Fruit fly (Drosophila melanogaster) whole organism, prepupa: Measurements from ENCODE around the gene CG9451.

ENCODE experiments used
- Blimp-1 ChIP-seq: fragments of 200-800 bp; sonication (Bioruptor generic); optimal IDR thresholded peaks from 3 replicates; lab custom pipeline; 2017; ENCODE audit warnings: missing biosample characterization, missing genetic modification characterization, mild to moderate bottlenecking, moderate library complexity, missing genetic modification reagents
- CG10631 ChIP-seq: fragments of 200-800 bp; sonication (Bioruptor generic); optimal IDR thresholded peaks from 2 replicates; lab custom pipeline; 2016; ENCODE audit warnings: missing biosample characterization, missing genetic modification characterization
- CG10669 ChIP-seq: fragments of 200-800 bp; sonication (Bioruptor generic); optimal IDR thresholded peaks from 3 replicates; lab custom pipeline; 2018; ENCODE audit warnings: missing biosample characterization, mild to moderate bottlenecking, missing genetic modification characterization, moderate library complexity
- CG11902 ChIP-seq: fragments of 200-800 bp; sonication (Bioruptor generic); optimal IDR thresholded peaks from 3 replicates; lab custom pipeline; 2016; ENCODE audit warnings: missing biosample characterization, missing genetic modification characterization
- CG15336 ChIP-seq: fragments of 200-800 bp; sonication (Bioruptor generic); IDR thresholded peaks from 2 replicates; pipeline ENCODE4 v1.3.6; 2022; ENCODE audit warnings: missing biosample characterization, missing genetic modification characterization
- CG1621 ChIP-seq: fragments of 200-800 bp; sonication (Bioruptor generic); optimal IDR thresholded peaks from 3 replicates; lab custom pipeline; 2018; ENCODE audit warnings: missing biosample characterization, mild to moderate bottlenecking, missing genetic modification characterization
- CG16779 ChIP-seq: fragments of 200-800 bp; sonication (Bioruptor generic); optimal IDR thresholded peaks from 3 replicates; lab custom pipeline; 2017; ENCODE audit warnings: missing biosample characterization, mild to moderate bottlenecking, missing genetic modification characterization
- CG3032 ChIP-seq: fragments of 200-800 bp; optimal IDR thresholded peaks from 2 replicates; lab custom pipeline; 2019; ENCODE audit warnings: missing biosample characterization, mild to moderate bottlenecking, missing genetic modification characterization, moderate library complexity
- CG31627 ChIP-seq: fragments of 200-800 bp; sonication (Bioruptor generic); optimal IDR thresholded peaks from 3 replicates; lab custom pipeline; 2016; ENCODE audit warnings: missing biosample characterization, missing genetic modification characterization
- CG32006 ChIP-seq: fragments of 200-800 bp; sonication (Bioruptor generic); optimal IDR thresholded peaks from 3 replicates; lab custom pipeline; 2017; ENCODE audit warnings: missing biosample characterization, mild to moderate bottlenecking, missing genetic modification characterization
- CG34406 ChIP-seq: fragments of 200-800 bp; sonication (Bioruptor generic); optimal IDR thresholded peaks from 3 replicates; lab custom pipeline; 2016; ENCODE audit warnings: missing biosample characterization, missing genetic modification characterization
- CG6163 ChIP-seq: fragments of 200-800 bp; sonication (Bioruptor generic); IDR thresholded peaks from 3 replicates; pipeline ENCODE4 v1.3.6; 2022; ENCODE audit warnings: missing biosample characterization, missing genetic modification characterization
- CG6276 ChIP-seq: fragments of 200-800 bp; sonication (Bioruptor generic); optimal IDR thresholded peaks from 2 replicates; lab custom pipeline; 2017; ENCODE audit warnings: missing biosample characterization, mild to moderate bottlenecking, missing genetic modification characterization
- CG6792 ChIP-seq: fragments of 200-800 bp; sonication (Bioruptor generic); optimal IDR thresholded peaks from 3 replicates; lab custom pipeline; 2016; ENCODE audit warnings: missing biosample characterization, missing genetic modification characterization
- CG6808 ChIP-seq: fragments of 200-800 bp; sonication (Bioruptor generic); optimal IDR thresholded peaks from 3 replicates; lab custom pipeline; 2017; ENCODE audit warnings: missing biosample characterization, missing genetic modification characterization, mild to moderate bottlenecking, moderate library complexity, missing genetic modification reagents
- CG6854 ChIP-seq: fragments of 200-800 bp; sonication (Bioruptor generic); optimal IDR thresholded peaks from 2 replicates; lab custom pipeline; 2017; ENCODE audit warnings: missing biosample characterization, mild to moderate bottlenecking, missing genetic modification characterization
- CG7368 ChIP-seq: fragments of 200-800 bp; sonication (Bioruptor generic); optimal IDR thresholded peaks from 3 replicates; lab custom pipeline; 2016; ENCODE audit warnings: missing biosample characterization, missing genetic modification characterization
- CG8319 ChIP-seq: fragments of 200-800 bp; sonication (Bioruptor generic); optimal IDR thresholded peaks from 3 replicates; lab custom pipeline; 2016; ENCODE audit warnings: missing biosample characterization, missing genetic modification characterization
- CG8632 ChIP-seq: fragments of 200-800 bp; sonication (Bioruptor generic); optimal IDR thresholded peaks from 3 replicates; lab custom pipeline; 2016; ENCODE audit warnings: missing biosample characterization, missing genetic modification characterization
- CG9139 ChIP-seq: fragments of 200-800 bp; sonication (Bioruptor generic); optimal IDR thresholded peaks from 3 replicates; lab custom pipeline; 2017; ENCODE audit warnings: missing biosample characterization, mild to moderate bottlenecking, missing genetic modification characterization
- Eip93F ChIP-seq: fragments of 200-800 bp; sonication (Bioruptor generic); optimal IDR thresholded peaks from 2 replicates; lab custom pipeline; 2016; ENCODE audit warnings: missing biosample characterization, mild to moderate bottlenecking, missing genetic modification characterization
- Gug ChIP-seq: fragments of 200-800 bp; sonication (Bioruptor generic); IDR thresholded peaks from 2 replicates; pipeline ENCODE4 v1.3.6; 2022; ENCODE audit warnings: missing biosample characterization, missing genetic modification characterization
- Hr38 ChIP-seq: sonication (Bioruptor generic); optimal IDR thresholded peaks from 2 replicates; lab custom pipeline; 2016; ENCODE audit warnings: missing biosample characterization, missing genetic modification characterization
- Hr39 ChIP-seq: fragments of 200-800 bp; sonication (Bioruptor generic); optimal IDR thresholded peaks from 2 replicates; lab custom pipeline; 2016; ENCODE audit warnings: missing biosample characterization, missing genetic modification characterization
- Hr4 ChIP-seq: fragments of 200-800 bp; sonication (Bioruptor generic); optimal IDR thresholded peaks from 3 replicates; lab custom pipeline; 2016; ENCODE audit warnings: missing biosample characterization, missing genetic modification characterization
- Lpt ChIP-seq: fragments of 200-800 bp; sonication (Bioruptor generic); optimal IDR thresholded peaks from 3 replicates; lab custom pipeline; 2016; ENCODE audit warnings: missing biosample characterization, missing genetic modification characterization
- Met ChIP-seq: fragments of 200-800 bp; sonication (Bioruptor generic); optimal IDR thresholded peaks from 3 replicates; lab custom pipeline; 2016; ENCODE audit warnings: missing biosample characterization, missing genetic modification characterization
- OdsH ChIP-seq: fragments of 200-800 bp; sonication (Bioruptor generic); optimal IDR thresholded peaks from 3 replicates; lab custom pipeline; 2016; ENCODE audit warnings: missing biosample characterization, missing genetic modification characterization
- Smox ChIP-seq: fragments of 200-800 bp; sonication (Bioruptor generic); optimal IDR thresholded peaks from 3 replicates; lab custom pipeline; 2016; ENCODE audit warnings: missing biosample characterization, missing genetic modification characterization
- Sox102F ChIP-seq: fragments of 200-800 bp; sonication (Bioruptor generic); optimal IDR thresholded peaks from 2 replicates; lab custom pipeline; 2016; ENCODE audit warnings: missing biosample characterization, mild to moderate bottlenecking, missing genetic modification characterization
- Sox14 ChIP-seq: fragments of 200-800 bp; sonication (Bioruptor generic); optimal IDR thresholded peaks from 3 replicates; lab custom pipeline; 2016; ENCODE audit warnings: missing biosample characterization, missing genetic modification characterization
- acj6 ChIP-seq: fragments of 200-800 bp; sonication (Bioruptor generic); optimal IDR thresholded peaks from 3 replicates; lab custom pipeline; 2016; ENCODE audit warnings: missing biosample characterization, missing genetic modification characterization
- cyc ChIP-seq: fragments of 200-800 bp; sonication (Bioruptor generic); optimal IDR thresholded peaks from 3 replicates; lab custom pipeline; 2016; ENCODE audit warnings: missing biosample characterization, missing genetic modification characterization
- dsx ChIP-seq: fragments of 200-800 bp; optimal IDR thresholded peaks from 3 replicates; lab custom pipeline; 2019; ENCODE audit warnings: missing biosample characterization, mild to moderate bottlenecking, missing genetic modification characterization, moderate library complexity; ENCODE audit not compliant: poor library complexity, severe bottlenecking
- eg ChIP-seq: fragments of 200-800 bp; sonication (Bioruptor generic); IDR thresholded peaks from 3 replicates; pipeline ENCODE4 v1.3.6; 2022; ENCODE audit warnings: missing biosample characterization, missing genetic modification characterization
- esn ChIP-seq: fragments of 200-800 bp; sonication (Bioruptor generic); optimal IDR thresholded peaks from 2 replicates; lab custom pipeline; 2016; ENCODE audit warnings: missing biosample characterization, mild to moderate bottlenecking, missing genetic modification characterization, moderate library complexity
- fd85E ChIP-seq: fragments of 200-800 bp; sonication (Bioruptor generic); optimal IDR thresholded peaks from 3 replicates; lab custom pipeline; 2016; ENCODE audit warnings: missing biosample characterization, missing genetic modification characterization
- fkh ChIP-seq: fragments of 200-800 bp; sonication (Bioruptor generic); optimal IDR thresholded peaks from 3 replicates; lab custom pipeline; 2017; ENCODE audit warnings: missing biosample characterization, mild to moderate bottlenecking, missing genetic modification characterization, moderate library complexity
- lz ChIP-seq: fragments of 200-800 bp; sonication (Bioruptor generic); optimal IDR thresholded peaks from 3 replicates; lab custom pipeline; 2016; ENCODE audit warnings: missing biosample characterization, missing genetic modification characterization
- pdm3 ChIP-seq: fragments of 200-800 bp; sonication (Bioruptor generic); optimal IDR thresholded peaks from 3 replicates; lab custom pipeline; 2016; ENCODE audit warnings: missing biosample characterization, missing genetic modification characterization
- salr ChIP-seq, 2 experiments: fragments of 200-800 bp; sonication (Bioruptor generic); optimal IDR thresholded peaks; 3 replicates each; lab custom pipeline; 2016 to 2018; ENCODE audit warnings: missing biosample characterization in 2 of 2, missing genetic modification characterization in 2 of 2, mild to moderate bottlenecking in 1 of 2
- spab ChIP-seq: fragments of 200-800 bp; sonication (Bioruptor generic); optimal IDR thresholded peaks from 2 replicates; lab custom pipeline; 2017; ENCODE audit warnings: missing biosample characterization, mild to moderate bottlenecking, missing genetic modification characterization, missing genetic modification reagents
- ss ChIP-seq, 2 experiments: fragments of 200-800 bp; sonication (Bioruptor generic); optimal IDR thresholded peaks; 2 replicates in 1 of 2; 3 replicates in 1 of 2; lab custom pipeline; 2017 to 2018; ENCODE audit warnings: mild to moderate bottlenecking in 2 of 2, missing biosample characterization in 2 of 2, missing genetic modification characterization in 2 of 2, moderate library complexity in 1 of 2
- topi ChIP-seq: fragments of 200-800 bp; sonication (Bioruptor generic); optimal IDR thresholded peaks from 3 replicates; lab custom pipeline; 2016; ENCODE audit warnings: missing biosample characterization, missing genetic modification characterization
- vri ChIP-seq: fragments of 200-800 bp; sonication (Bioruptor generic); optimal IDR thresholded peaks from 3 replicates; lab custom pipeline; 2016; ENCODE audit warnings: missing biosample characterization, mild to moderate bottlenecking, missing genetic modification characterization

CG9451 gene

DNA sequence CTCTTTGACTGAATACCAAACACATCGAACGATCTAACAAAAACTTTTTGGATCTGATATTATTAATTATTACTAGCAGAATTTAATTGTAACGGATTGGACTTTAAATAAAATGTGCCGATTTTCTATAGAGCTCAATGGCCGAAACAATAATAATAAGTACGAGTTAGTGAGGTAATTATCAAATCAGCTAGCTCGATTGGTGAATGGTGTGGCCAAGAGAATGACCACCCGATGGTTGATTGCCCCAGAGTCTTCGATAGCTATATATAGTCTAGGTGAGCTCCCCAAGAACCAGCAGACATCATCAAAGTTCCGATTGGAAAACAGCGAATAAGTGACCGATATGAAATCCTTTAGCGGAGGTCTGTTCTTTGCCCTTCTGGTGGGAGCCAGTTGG is 18.8 kb upstream of the CG9451 start, which contains the start of gene Cpr76Bb:
TSS of gene Cpr76Bb (plus strand) at position 301 of the 400 bp plus-strand sequence.
- TF ChIP-seq CG10631 (GFP tag; lab: Kevin White, UChicago) (no peak), salr (GFP tag; optimal IDR thresholded peaks at IDR 0.05; lab: Kevin White, UChicago) (no peak), CG31627 (GFP tag; lab: Kevin White, UChicago) (no peak)

DNA sequence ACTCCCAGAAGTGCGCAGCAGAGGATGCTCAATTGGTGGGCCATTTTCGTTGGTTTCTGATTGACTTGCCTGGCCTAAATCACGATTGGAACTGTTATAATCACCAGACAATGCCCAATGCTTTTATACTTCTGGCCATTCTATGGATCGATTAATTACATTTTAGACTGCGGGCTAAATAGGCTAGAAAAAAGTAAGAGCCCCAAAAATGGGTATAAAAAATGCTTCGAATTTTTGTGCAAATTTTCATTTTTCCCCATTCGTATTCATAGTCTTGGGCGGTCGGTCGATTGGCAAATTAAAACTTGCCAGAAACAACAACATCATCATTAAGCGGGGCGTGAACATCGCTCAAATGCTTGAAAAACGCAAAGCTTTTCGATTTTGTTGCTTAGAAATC is 17.6 kb upstream of the CG9451 start, which contains the start of gene Cpr76Ba:
TSS of gene Cpr76Ba (minus strand) at position 101 of the 400 bp plus-strand sequence.
- TF ChIP-seq esn (GFP tag; lab: Kevin White, UChicago) (no peak), Hr38 (GFP tag; lab: Kevin White, UChicago) (no peak), Sox102F (GFP tag; lab: Kevin White, UChicago) (no peak), fkh (GFP tag; lab: Kevin White, UChicago) (no peak), CG1621 (tag; lab: Kevin White, UChicago) (no peak), CG10669 (no peak), CG6854 (no peak), CG11902 (GFP tag; lab: Kevin White, UChicago) (no peak), CG9139 (GFP tag; lab: Kevin White, UChicago) (no peak), Lpt (GFP tag; lab: Kevin White, UChicago) (no peak), ss (GFP tag; optimal IDR thresholded peaks at IDR 0.05; lab: Kevin White, UChicago) (no peak), Gug (GFP tag; lab: Robert Waterston, UW) (no peak), CG8632 (GFP tag; lab: Kevin White, UChicago) (no peak)

DNA sequence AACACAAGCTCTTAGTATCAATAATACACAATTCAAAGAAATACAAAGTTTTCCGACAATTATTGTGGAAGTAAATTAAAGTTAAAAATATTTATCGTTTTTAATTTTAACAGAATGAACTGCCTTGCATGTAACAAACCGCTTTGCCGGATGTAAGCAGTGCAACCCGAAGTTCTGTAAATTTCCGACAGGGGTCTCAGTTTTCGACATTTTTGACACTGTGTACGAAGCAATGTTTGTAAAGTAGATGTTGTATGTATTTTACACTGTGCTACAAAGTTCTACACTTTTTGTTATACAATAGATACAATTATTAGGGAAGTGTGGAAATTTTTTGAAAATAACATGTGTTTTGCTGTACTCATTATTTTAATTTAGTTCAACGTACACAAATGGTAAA is 15.9 kb upstream of the CG9451 start:
- TF ChIP-seq Lpt (GFP tag; lab: Kevin White, UChicago), result no peak
- TF ChIP-seq vri (GFP tag; lab: Kevin White, UChicago), result no peak
- peak; percentile 36 for TF ChIP-seq Met (GFP tag; lab: Kevin White, UChicago)
- no peak for TF ChIP-seq CG3032 (tag; lab: Kevin White, UChicago)
- peak; percentile 82 for TF ChIP-seq cyc (GFP tag; lab: Kevin White, UChicago)
- peak; percentile 85 for TF ChIP-seq CG6163
- TF ChIP-seq CG7368 (GFP tag; lab: Kevin White, UChicago), result peak; percentile 55
- TF ChIP-seq CG31627 (GFP tag; lab: Kevin White, UChicago), result peak; percentile 75
- TF ChIP-seq CG6854, result no peak
- peak; percentile 75 for TF ChIP-seq eg
- TF ChIP-seq acj6 (GFP tag; lab: Kevin White, UChicago), result peak; percentile 40
- TF ChIP-seq CG6808 (GFP tag; lab: Kevin White, UChicago), result no peak
- TF ChIP-seq salr (GFP tag; optimal IDR thresholded peaks at IDR 0.05; lab: Kevin White, UChicago), result peak in 1 of 2 experiments; percentile 73
- peak; percentile 76 for TF ChIP-seq lz
- no peak for TF ChIP-seq CG8632 (GFP tag; lab: Kevin White, UChicago)
- no peak for TF ChIP-seq CG1621 (tag; lab: Kevin White, UChicago)
- peak; percentile 39 for TF ChIP-seq CG8319
- TF ChIP-seq CG15336 (GFP tag; lab: Robert Waterston, UW), result no peak
- no peak for TF ChIP-seq CG32006 (GFP tag; lab: Kevin White, UChicago)
- TF ChIP-seq CG9139 (GFP tag; lab: Kevin White, UChicago), result no peak
- peak; percentile 10 for TF ChIP-seq Hr4
- no peak for TF ChIP-seq Blimp-1 (GFP tag; lab: Kevin White, UChicago)
- peak; percentile 47 for TF ChIP-seq CG6792 (GFP tag; lab: Kevin White, UChicago)
- TF ChIP-seq CG10669, result peak; percentile 34
- TF ChIP-seq dsx (GFP tag; lab: Kevin White, UChicago), result no peak
- no peak for TF ChIP-seq CG16779 (tag; lab: Kevin White, UChicago)
- TF ChIP-seq CG10631 (GFP tag; lab: Kevin White, UChicago), result peak; percentile 56
- TF ChIP-seq Smox (GFP tag; lab: Kevin White, UChicago), result peak; percentile 18
- peak; percentile 64 for TF ChIP-seq OdsH
- TF ChIP-seq esn (GFP tag; lab: Kevin White, UChicago), result no peak
- TF ChIP-seq CG6276, result no peak
- no peak for TF ChIP-seq Sox14
- TF ChIP-seq Hr39, result peak; percentile 74
- TF ChIP-seq CG34406 (GFP tag; lab: Kevin White, UChicago), result peak; percentile 33
- no peak for TF ChIP-seq Eip93F
- TF ChIP-seq topi (GFP tag; lab: Kevin White, UChicago), result peak; percentile 60
- TF ChIP-seq Hr38 (GFP tag; lab: Kevin White, UChicago), result no peak
- no peak for TF ChIP-seq spab
- peak; percentile 60 for TF ChIP-seq pdm3
- TF ChIP-seq ss (GFP tag; optimal IDR thresholded peaks at IDR 0.05; lab: Kevin White, UChicago), result no peak
- no peak for TF ChIP-seq fd85E (GFP tag; lab: Kevin White, UChicago)
